Fruit fly (Drosophila melanogaster): ENCODE results near the gene Rubicon.

DNA sequence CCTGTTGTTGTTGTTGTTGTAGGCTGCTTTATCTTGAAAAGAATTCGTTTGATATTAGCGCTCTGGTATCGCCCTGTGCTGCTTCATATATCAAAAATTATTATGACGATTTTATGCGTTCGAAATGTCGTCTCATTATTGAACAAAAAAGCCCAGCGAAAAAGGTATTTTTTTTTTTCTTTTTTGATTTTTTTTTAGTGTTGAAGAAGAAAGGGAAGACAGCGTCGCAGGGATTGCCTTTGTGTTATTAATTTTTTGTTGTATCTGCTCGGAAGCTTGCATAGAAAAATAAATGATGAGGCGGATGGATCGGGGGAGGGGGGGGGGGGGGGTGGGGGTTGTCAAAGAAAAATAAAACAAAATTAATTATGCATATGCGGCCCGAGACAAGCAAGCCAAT, 14.6 kb upstream of the Rubicon start:
- TF ChIP-seq pan (optimal IDR thresholded peaks at IDR 0.05) = no peak
- no peak for TF ChIP-seq EcR (GFP tag; optimal IDR thresholded peaks at IDR 0.05)

Data from whole organism.